Worm (Caenorhabditis elegans) whole organism, L3 larva: ENCODE measurements around the gene F54D5.23.

Experiments
- R02D3.7 ChIP-seq: fragments of 150-350 bp; optimal IDR thresholded peaks from 2 replicates; lab custom pipeline; 2014; ENCODE audit warnings: missing biosample characterization, missing genetic modification characterization
- ZK546.5 ChIP-seq: sonication (generic microtip); optimal IDR thresholded peaks from 2 replicates; lab custom pipeline; 2017; ENCODE audit warnings: missing biosample characterization, missing genetic modification characterization
- aly-2 ChIP-seq: fragments of 150-350 bp; optimal IDR thresholded peaks from 2 replicates; lab custom pipeline; 2014; ENCODE audit warnings: missing biosample characterization, missing genetic modification characterization
- ama-1 ChIP-seq: fragments of 150-350 bp; optimal IDR thresholded peaks from 2 replicates; lab custom pipeline; 2018
- ceh-16 ChIP-seq: sonication (generic microtip); optimal IDR thresholded peaks from 2 replicates; lab custom pipeline; 2017; ENCODE audit warnings: missing biosample characterization, missing genetic modification characterization
- ceh-28 ChIP-seq: fragments of 150-350 bp; optimal IDR thresholded peaks from 2 replicates; lab custom pipeline; 2014; ENCODE audit warnings: missing biosample characterization, missing genetic modification reagents, missing genetic modification characterization
- ceh-82 ChIP-seq: fragments of 150-350 bp; optimal IDR thresholded peaks from 2 replicates; lab custom pipeline; 2014; ENCODE audit warnings: missing biosample characterization, missing genetic modification characterization
- ceh-9 ChIP-seq: sonication (generic microtip); optimal IDR thresholded peaks from 2 replicates; lab custom pipeline; 2018; ENCODE audit warnings: missing biosample characterization, missing genetic modification characterization
- daf-12 ChIP-seq: fragments of 150-350 bp; optimal IDR thresholded peaks from 2 replicates; lab custom pipeline; 2014; ENCODE audit warnings: missing biosample characterization, missing genetic modification reagents, missing genetic modification characterization
- egl-27 ChIP-seq: sonication (generic microtip); optimal IDR thresholded peaks from 4 replicates; lab custom pipeline; 2017; ENCODE audit warnings: missing biosample characterization, missing genetic modification reagents, missing genetic modification characterization
- egl-5 ChIP-seq: fragments of 150-350 bp; optimal IDR thresholded peaks from 2 replicates; lab custom pipeline; 2017; ENCODE audit warnings: missing biosample characterization, missing genetic modification reagents, missing genetic modification characterization, inconsistent platforms
- elt-1 ChIP-seq: fragments of 150-350 bp; optimal IDR thresholded peaks from 2 replicates; lab custom pipeline; 2014; ENCODE audit warnings: missing biosample characterization, missing genetic modification characterization
- elt-2 ChIP-seq: sonication (generic microtip); optimal IDR thresholded peaks from 2 replicates; lab custom pipeline; 2016; ENCODE audit warnings: missing genetic modification reagents, mild to moderate bottlenecking, missing genetic modification characterization, missing compliant biosample characterization
- elt-3 ChIP-seq, 3 experiments: fragments of 150-350 bp in 1 of 3; sonication (generic microtip) in 2 of 3; optimal IDR thresholded peaks; 2 replicates in 2 of 3; 4 replicates in 1 of 3; lab custom pipeline; 2014 to 2017; ENCODE audit warnings: missing biosample characterization in 3 of 3, missing genetic modification characterization in 3 of 3
- eor-1 ChIP-seq, 2 experiments: fragments of 150-350 bp; optimal IDR thresholded peaks; 2 replicates each; lab custom pipeline; 2014 to 2018; ENCODE audit warnings: missing biosample characterization in 2 of 2, missing genetic modification characterization in 2 of 2
- fkh-10 ChIP-seq: sonication (generic microtip); optimal IDR thresholded peaks from 2 replicates; lab custom pipeline; 2017; ENCODE audit warnings: missing biosample characterization, missing genetic modification reagents, missing genetic modification characterization
- fkh-2 ChIP-seq: fragments of 150-350 bp; optimal IDR thresholded peaks from 2 replicates; lab custom pipeline; 2014; ENCODE audit warnings: missing biosample characterization, missing genetic modification reagents, missing genetic modification characterization
- fos-1 ChIP-seq: fragments of 150-350 bp; optimal IDR thresholded peaks from 2 replicates; lab custom pipeline; 2014; ENCODE audit warnings: missing biosample characterization, missing genetic modification characterization
- hmg-11 ChIP-seq: sonication (generic microtip); optimal IDR thresholded peaks from 2 replicates; lab custom pipeline; 2016; ENCODE audit warnings: missing genetic modification characterization, missing compliant biosample characterization
- jun-1 ChIP-seq: fragments of 150-350 bp; optimal IDR thresholded peaks from 2 replicates; lab custom pipeline; 2014; ENCODE audit warnings: missing biosample characterization, missing genetic modification reagents, missing genetic modification characterization
- lin-15B ChIP-seq: fragments of 150-350 bp; optimal IDR thresholded peaks from 2 replicates; lab custom pipeline; 2014; ENCODE audit warnings: missing biosample characterization, missing genetic modification characterization
- lin-39 ChIP-seq: fragments of 150-350 bp; optimal IDR thresholded peaks from 2 replicates; lab custom pipeline; 2018; ENCODE audit warnings: missing biosample characterization, missing genetic modification reagents, missing genetic modification characterization
- lsy-12 ChIP-seq: sonication (generic microtip); optimal IDR thresholded peaks from 2 replicates; lab custom pipeline; 2016; ENCODE audit warnings: mild to moderate bottlenecking, missing genetic modification characterization, missing compliant biosample characterization
- mdl-1 ChIP-seq: fragments of 150-350 bp; optimal IDR thresholded peaks from 2 replicates; lab custom pipeline; 2014; ENCODE audit warnings: missing biosample characterization, missing genetic modification characterization
- mml-1 ChIP-seq: fragments of 150-350 bp; sonication (generic microtip); optimal IDR thresholded peaks from 3 replicates; lab custom pipeline; 2014; ENCODE audit warnings: missing biosample characterization, missing genetic modification characterization
- nfya-1 ChIP-seq: sonication (generic microtip); optimal IDR thresholded peaks from 2 replicates; lab custom pipeline; 2017; ENCODE audit warnings: missing genetic modification characterization, mild to moderate bottlenecking, missing compliant biosample characterization, antibody characterized with exemption, moderate library complexity; ENCODE audit not compliant: insufficient read depth
- nhr-11 ChIP-seq: fragments of 150-350 bp; optimal IDR thresholded peaks from 2 replicates; lab custom pipeline; 2014; ENCODE audit warnings: missing biosample characterization, missing genetic modification characterization
- nhr-12 ChIP-seq: fragments of 150-350 bp; optimal IDR thresholded peaks from 2 replicates; lab custom pipeline; 2014; ENCODE audit warnings: missing biosample characterization, missing genetic modification characterization
- nhr-23 ChIP-seq: fragments of 150-350 bp; optimal IDR thresholded peaks from 2 replicates; lab custom pipeline; 2014; ENCODE audit warnings: missing biosample characterization, missing genetic modification reagents, missing genetic modification characterization
- nhr-25 ChIP-seq: sonication (generic microtip); optimal IDR thresholded peaks from 2 replicates; lab custom pipeline; 2017; ENCODE audit warnings: missing biosample characterization, missing genetic modification characterization
- nhr-28 ChIP-seq: fragments of 150-350 bp; optimal IDR thresholded peaks from 2 replicates; lab custom pipeline; 2014; ENCODE audit warnings: missing biosample characterization, missing genetic modification characterization
- nhr-43 ChIP-seq: sonication (generic microtip); optimal IDR thresholded peaks from 2 replicates; lab custom pipeline; 2016; ENCODE audit warnings: mild to moderate bottlenecking, missing genetic modification characterization, missing compliant biosample characterization; ENCODE audit not compliant: poor library complexity, severe bottlenecking
- nhr-67 ChIP-seq: fragments of 150-350 bp; optimal IDR thresholded peaks from 2 replicates; lab custom pipeline; 2014; ENCODE audit warnings: missing biosample characterization, missing genetic modification characterization
- nhr-76 ChIP-seq: fragments of 150-350 bp; sonication (generic microtip); optimal IDR thresholded peaks from 5 replicates; lab custom pipeline; 2014; ENCODE audit warnings: missing biosample characterization, missing genetic modification characterization
- nhr-77 ChIP-seq: fragments of 150-350 bp; optimal IDR thresholded peaks from 2 replicates; lab custom pipeline; 2014; ENCODE audit warnings: missing biosample characterization, missing genetic modification characterization
- pha-4 ChIP-seq: fragments of 150-350 bp; optimal IDR thresholded peaks from 2 replicates; lab custom pipeline; 2014; ENCODE audit warnings: missing biosample characterization, missing genetic modification reagents, missing genetic modification characterization
- sea-2 ChIP-seq: fragments of 150-350 bp; sonication (generic microtip); optimal IDR thresholded peaks from 4 replicates; lab custom pipeline; 2014; ENCODE audit warnings: missing biosample characterization, missing genetic modification reagents, missing genetic modification characterization
- skn-1 ChIP-seq: fragments of 150-350 bp; optimal IDR thresholded peaks from 2 replicates; lab custom pipeline; 2014; ENCODE audit warnings: missing biosample characterization, missing genetic modification characterization
- snpc-4 ChIP-seq: fragments of 150-350 bp; optimal IDR thresholded peaks from 2 replicates; lab custom pipeline; 2014; ENCODE audit warnings: missing biosample characterization, missing genetic modification characterization
- tbx-2 ChIP-seq: sonication (generic microtip); optimal IDR thresholded peaks from 2 replicates; lab custom pipeline; 2016; ENCODE audit warnings: mild to moderate bottlenecking, missing genetic modification characterization, missing compliant biosample characterization
- unc-39 ChIP-seq: sonication (generic microtip); optimal IDR thresholded peaks from 4 replicates; lab custom pipeline; 2017; ENCODE audit warnings: missing biosample characterization, missing genetic modification characterization
- unc-62 ChIP-seq: fragments of 150-350 bp; sonication (generic microtip); optimal IDR thresholded peaks from 4 replicates; lab custom pipeline; 2014; ENCODE audit warnings: missing biosample characterization, missing genetic modification reagents, missing genetic modification characterization
- zag-1 ChIP-seq: fragments of 150-350 bp; optimal IDR thresholded peaks from 2 replicates; lab custom pipeline; 2014; ENCODE audit warnings: missing biosample characterization, missing genetic modification characterization
- ztf-11 ChIP-seq: fragments of 150-350 bp; optimal IDR thresholded peaks from 2 replicates; lab custom pipeline; 2014; ENCODE audit warnings: missing biosample characterization, missing genetic modification characterization
- ztf-4 ChIP-seq: fragments of 150-350 bp; optimal IDR thresholded peaks from 2 replicates; lab custom pipeline; 2014; ENCODE audit warnings: missing biosample characterization, missing genetic modification characterization

F54D5.23 gene

ce11 chrII:11547254-11547687, 21.8 kb downstream of the F54D5.23 start, which contains the start of gene F54D5.7:
F54D5.7 (plus strand) TSS chrII:11547517.
- TF ChIP-seq nhr-23 (tag; lab: Kevin White, UChicago): peak; percentile 73
- peak; percentile 32 for TF ChIP-seq mdl-1 (tag; lab: Kevin White, UChicago)
- peak; percentile 7 for TF ChIP-seq unc-62 (GFP tag; lab: Kevin White, UChicago)
- TF ChIP-seq ceh-28 (tag; lab: Kevin White, UChicago): peak; percentile 16
- no peak for TF ChIP-seq ZK546.5 (tag; lab: Kevin White, UChicago)
- no peak for TF ChIP-seq lin-15B (tag; lab: Kevin White, UChicago)
- peak; percentile 21 for TF ChIP-seq lin-39
- TF ChIP-seq eor-1 (tag; optimal IDR thresholded peaks at IDR 0.05; lab: Kevin White, UChicago): no peak
- no peak for TF ChIP-seq zag-1 (tag; lab: Kevin White, UChicago)
- peak; percentile 66 for TF ChIP-seq fos-1
- TF ChIP-seq ztf-11 (tag; lab: Kevin White, UChicago): no peak
- peak; percentile 52 for TF ChIP-seq pha-4
- peak; percentile 92 for TF ChIP-seq ztf-4 (tag; lab: Kevin White, UChicago)
- TF ChIP-seq ama-1 (lab: Kevin White, UChicago): peak; percentile 100
- TF ChIP-seq aly-2 (tag; lab: Kevin White, UChicago): no peak
- TF ChIP-seq nhr-12 (tag; lab: Kevin White, UChicago): no peak
- TF ChIP-seq nfya-1: peak; percentile 67
- TF ChIP-seq hmg-11 (tag; lab: Kevin White, UChicago): no peak
- peak; percentile 32 for TF ChIP-seq nhr-43 (tag; lab: Kevin White, UChicago)
- TF ChIP-seq nhr-25 (tag; lab: Kevin White, UChicago): peak; percentile 96
- TF ChIP-seq elt-2: peak; percentile 70
- TF ChIP-seq nhr-76 (tag; lab: Kevin White, UChicago): no peak
- TF ChIP-seq daf-12: no peak
- no peak for TF ChIP-seq fkh-10 (GFP tag; lab: Kevin White, UChicago)
- peak; percentile 54 for TF ChIP-seq lsy-12 (tag; lab: Kevin White, UChicago)
- peak; percentile 65 for TF ChIP-seq tbx-2
- peak; percentile 75 for TF ChIP-seq ceh-16 (tag; lab: Kevin White, UChicago)
- TF ChIP-seq mml-1 (tag; lab: Kevin White, UChicago): no peak
- TF ChIP-seq nhr-77: no peak
- TF ChIP-seq snpc-4 (tag; lab: Kevin White, UChicago): peak; percentile 39
- TF ChIP-seq egl-5 (tag; lab: Kevin White, UChicago): peak; percentile 2
- peak; percentile 5 for TF ChIP-seq skn-1 (tag; lab: Kevin White, UChicago)
- peak in 1 of 3 experiments; percentile 28 for TF ChIP-seq elt-3 (tag; optimal IDR thresholded peaks at IDR 0.05; lab: Kevin White, UChicago)
- TF ChIP-seq elt-1 (tag; lab: Kevin White, UChicago): peak; percentile 1
- TF ChIP-seq, all 47 proteins: peak for 21

ce11 chrII:11545952-11546325, 23.1 kb downstream of the F54D5.23 start:
- TF ChIP-seq ceh-16 (tag; lab: Kevin White, UChicago): no peak
- no peak for TF ChIP-seq aly-2 (tag; lab: Kevin White, UChicago)
- TF ChIP-seq elt-2: no peak
- TF ChIP-seq daf-12: no peak
- TF ChIP-seq snpc-4 (tag; lab: Kevin White, UChicago): no peak
- TF ChIP-seq nhr-25 (tag; lab: Kevin White, UChicago): no peak

- peak; percentile 88 for TF ChIP-seq jun-1 (tag; lab: Kevin White, UChicago)
- no peak for TF ChIP-seq unc-62 (GFP tag; lab: Kevin White, UChicago)
- peak in 1 of 2 experiments; percentile 84 for TF ChIP-seq eor-1 (tag; optimal IDR thresholded peaks at IDR 0.05; lab: Kevin White, UChicago)
- peak; percentile 69 for TF ChIP-seq R02D3.7 (tag; lab: Kevin White, UChicago)
- TF ChIP-seq sea-2 (GFP tag; lab: Kevin White, UChicago): no peak
- TF ChIP-seq nhr-43 (tag; lab: Kevin White, UChicago): peak; percentile 94
- TF ChIP-seq egl-27 (tag; lab: Kevin White, UChicago): peak; percentile 91
- TF ChIP-seq nfya-1: peak; percentile 93
- TF ChIP-seq lsy-12 (tag; lab: Kevin White, UChicago): peak; percentile 98
- peak; percentile 19 for TF ChIP-seq ZK546.5 (tag; lab: Kevin White, UChicago)
- no peak for TF ChIP-seq aly-2 (tag; lab: Kevin White, UChicago)
- peak; percentile 49 for TF ChIP-seq nhr-11 (tag; lab: Kevin White, UChicago)
- peak; percentile 81 for TF ChIP-seq ceh-28 (tag; lab: Kevin White, UChicago)
- TF ChIP-seq fkh-2 (tag; lab: Kevin White, UChicago): peak; percentile 75
- no peak for TF ChIP-seq mml-1 (tag; lab: Kevin White, UChicago)
- peak; percentile 73 for TF ChIP-seq snpc-4 (tag; lab: Kevin White, UChicago)
- peak; percentile 91 for TF ChIP-seq nhr-25 (tag; lab: Kevin White, UChicago)
- peak; percentile 71 for TF ChIP-seq ceh-82
- TF ChIP-seq ceh-9 (tag; lab: Kevin White, UChicago): no peak
- TF ChIP-seq lin-15B (tag; lab: Kevin White, UChicago): peak; percentile 92
- TF ChIP-seq elt-2: peak; percentile 83
- TF ChIP-seq nhr-12 (tag; lab: Kevin White, UChicago): no peak
- no peak for TF ChIP-seq elt-3 (tag; optimal IDR thresholded peaks at IDR 0.05; lab: Kevin White, UChicago)
- TF ChIP-seq daf-12: no peak
- TF ChIP-seq nhr-67: no peak
- no peak for TF ChIP-seq egl-5 (tag; lab: Kevin White, UChicago)
- TF ChIP-seq fos-1: peak; percentile 55
- peak; percentile 61 for TF ChIP-seq nhr-77
- TF ChIP-seq mdl-1 (tag; lab: Kevin White, UChicago): peak; percentile 54
- TF ChIP-seq ceh-16 (tag; lab: Kevin White, UChicago): peak; percentile 30
- no peak for TF ChIP-seq unc-39 (tag; lab: Kevin White, UChicago)
- no peak for TF ChIP-seq nhr-28 (tag; lab: Kevin White, UChicago)
These were observed 23.7 kb downstream of the F54D5.23 start, which contains the start of gene dnj-13 for ce11 chrII:11545299-11545951. dnj-13 (plus strand) TSS chrII:11545701.
